Worm (Caenorhabditis elegans) whole organism, young adult: ENCODE data around the gene syx-16.

Source experiments
- D2030.7 ChIP-seq: fragments of 200-800 bp; sonication (Bioruptor generic); IDR thresholded peaks from 2 replicates; pipeline ENCODE4 v1.3.6; 2022; ENCODE audit warnings: missing genetic modification reagents, missing genetic modification characterization, missing compliant biosample characterization
- F22D6.2 ChIP-seq: sonication (generic microtip); optimal IDR thresholded peaks from 2 replicates; lab custom pipeline; 2016; ENCODE audit warnings: mild to moderate bottlenecking, missing genetic modification characterization, missing compliant biosample characterization
- F23B12.7 ChIP-seq: sonication (generic microtip); optimal IDR thresholded peaks from 2 replicates; lab custom pipeline; 2017; ENCODE audit warnings: missing genetic modification characterization, mild to moderate bottlenecking, missing compliant biosample characterization, antibody characterized with exemption, moderate library complexity; ENCODE audit not compliant: insufficient read depth
- F37B4.10 ChIP-seq: fragments of 200-800 bp; sonication (Bioruptor generic); IDR thresholded peaks from 2 replicates; pipeline ENCODE4 v1.3.6; 2022; ENCODE audit warnings: missing genetic modification characterization, missing compliant biosample characterization
- F39B2.1 ChIP-seq: fragments of 200-800 bp; sonication (Bioruptor generic); IDR thresholded peaks from 2 replicates; pipeline ENCODE4 v1.3.6; 2022; ENCODE audit warnings: missing genetic modification reagents, missing genetic modification characterization, missing compliant biosample characterization
- F52B5.7 ChIP-seq: sonication (generic microtip); optimal IDR thresholded peaks from 2 replicates; lab custom pipeline; 2016; ENCODE audit warnings: mild to moderate bottlenecking, missing genetic modification characterization, missing compliant biosample characterization
- F57C9.4 ChIP-seq: sonication (generic microtip); optimal IDR thresholded peaks from 2 replicates; lab custom pipeline; 2017; ENCODE audit warnings: mild to moderate bottlenecking, missing genetic modification characterization, missing compliant biosample characterization
- T07F8.4 ChIP-seq: sonication (generic microtip); optimal IDR thresholded peaks from 2 replicates; lab custom pipeline; 2016; ENCODE audit warnings: mild to moderate bottlenecking, missing genetic modification characterization, moderate library complexity, missing compliant biosample characterization
- Y53G8AR.9 ChIP-seq: fragments of 200-800 bp; sonication (Bioruptor generic); conservative IDR thresholded peaks from 2 replicates; pipeline ENCODE4 v1.3.6; 2022; ENCODE audit warnings: missing genetic modification reagents, missing genetic modification characterization, missing compliant biosample characterization
- Y56A3A.18 ChIP-seq: fragments of 200-800 bp; sonication (Bioruptor generic); IDR thresholded peaks from 2 replicates; pipeline ENCODE4 v1.3.6; 2022; ENCODE audit warnings: missing genetic modification reagents, missing genetic modification characterization, missing compliant biosample characterization
- ZK185.1 ChIP-seq: sonication (generic microtip); optimal IDR thresholded peaks from 2 replicates; lab custom pipeline; 2016; ENCODE audit warnings: mild to moderate bottlenecking, missing genetic modification characterization, missing compliant biosample characterization; ENCODE audit not compliant: poor library complexity, severe bottlenecking
- bed-2 ChIP-seq: fragments of 200-800 bp; sonication (Bioruptor generic); IDR thresholded peaks from 2 replicates; pipeline ENCODE4 v1.3.6; 2022; ENCODE audit warnings: missing genetic modification reagents, missing genetic modification characterization, missing compliant biosample characterization
- cebp-2 ChIP-seq: fragments of 200-800 bp; sonication (Bioruptor generic); IDR thresholded peaks from 2 replicates; pipeline ENCODE4 v1.3.6; 2022; ENCODE audit warnings: missing genetic modification characterization, missing compliant biosample characterization
- ceh-100 ChIP-seq: fragments of 200-800 bp; sonication (Bioruptor generic); IDR thresholded peaks from 2 replicates; pipeline ENCODE4 v1.3.6; 2022; ENCODE audit warnings: missing genetic modification reagents, missing genetic modification characterization, missing compliant biosample characterization
- ceh-27 ChIP-seq: fragments of 200-800 bp; sonication (Bioruptor generic); optimal IDR thresholded peaks from 2 replicates; lab custom pipeline; 2018; ENCODE audit warnings: mild to moderate bottlenecking, missing genetic modification characterization, moderate library complexity, missing compliant biosample characterization
- ceh-58 ChIP-seq: fragments of 200-800 bp; sonication (Bioruptor generic); IDR thresholded peaks from 2 replicates; pipeline ENCODE4 v1.3.6; 2022; ENCODE audit warnings: missing genetic modification characterization, missing compliant biosample characterization
- ceh-79 ChIP-seq: sonication (generic microtip); optimal IDR thresholded peaks from 2 replicates; lab custom pipeline; 2017; ENCODE audit warnings: mild to moderate bottlenecking, missing genetic modification characterization, missing compliant biosample characterization
- dpff-1 ChIP-seq: sonication (generic microtip); optimal IDR thresholded peaks from 2 replicates; lab custom pipeline; 2017; ENCODE audit warnings: mild to moderate bottlenecking, missing genetic modification characterization, missing compliant biosample characterization
- egl-44 ChIP-seq: fragments of 200-800 bp; sonication (Bioruptor generic); IDR thresholded peaks from 2 replicates; pipeline ENCODE4 v1.3.6; 2022; ENCODE audit warnings: missing genetic modification reagents, missing genetic modification characterization, missing compliant biosample characterization
- hlh-12 ChIP-seq: sonication (generic microtip); optimal IDR thresholded peaks from 2 replicates; lab custom pipeline; 2016; ENCODE audit warnings: missing genetic modification characterization, missing compliant biosample characterization
- hmg-20 ChIP-seq: fragments of 200-800 bp; sonication (Bioruptor generic); IDR thresholded peaks from 2 replicates; pipeline ENCODE4 v1.3.6; 2022; ENCODE audit warnings: missing genetic modification reagents, missing genetic modification characterization, missing compliant biosample characterization
- hrde-1 ChIP-seq: sonication (generic microtip); optimal IDR thresholded peaks from 2 replicates; lab custom pipeline; 2016; ENCODE audit warnings: missing genetic modification characterization, mild to moderate bottlenecking, missing compliant biosample characterization, moderate library complexity, missing genotype, missing genetic modification reagents, borderline replicate concordance
- madf-3 ChIP-seq: fragments of 200-800 bp; sonication (Bioruptor generic); IDR thresholded peaks from 2 replicates; pipeline ENCODE4 v1.3.6; 2022; ENCODE audit warnings: missing genetic modification reagents, missing genetic modification characterization, missing compliant biosample characterization
- mcd-1 ChIP-seq: fragments of 200-800 bp; sonication (Bioruptor generic); IDR thresholded peaks from 2 replicates; pipeline ENCODE4 v1.3.6; 2022; ENCODE audit warnings: missing genetic modification reagents, missing genetic modification characterization, missing compliant biosample characterization
- mxl-1 ChIP-seq: sonication (generic microtip); optimal IDR thresholded peaks from 2 replicates; lab custom pipeline; 2016; ENCODE audit warnings: missing genetic modification characterization, missing compliant biosample characterization
- nfya-2 ChIP-seq: fragments of 200-800 bp; sonication (Bioruptor generic); IDR thresholded peaks from 2 replicates; pipeline ENCODE4 v1.3.6; 2022; ENCODE audit warnings: missing genetic modification reagents, missing genetic modification characterization, missing compliant biosample characterization
- nhr-179 ChIP-seq: sonication (generic microtip); optimal IDR thresholded peaks from 2 replicates; lab custom pipeline; 2016; ENCODE audit warnings: mild to moderate bottlenecking, missing genetic modification characterization, missing compliant biosample characterization
- nhr-90 ChIP-seq: sonication (generic microtip); optimal IDR thresholded peaks from 2 replicates; lab custom pipeline; 2016; ENCODE audit warnings: missing genotype, mild to moderate bottlenecking, missing genetic modification characterization, missing compliant biosample characterization
- pbrm-1 ChIP-seq: fragments of 200-800 bp; sonication (Bioruptor generic); IDR thresholded peaks from 2 replicates; pipeline ENCODE4 v1.3.6; 2022; ENCODE audit warnings: missing genetic modification reagents, missing genetic modification characterization, missing compliant biosample characterization
- rcor-1 ChIP-seq: fragments of 200-800 bp; sonication (Bioruptor generic); IDR thresholded peaks from 2 replicates; pipeline ENCODE4 v1.3.6; 2022; ENCODE audit warnings: missing genetic modification reagents, missing genetic modification characterization, missing compliant biosample characterization
- snpc-1.1 ChIP-seq: sonication (generic microtip); optimal IDR thresholded peaks from 2 replicates; lab custom pipeline; 2017; ENCODE audit warnings: missing genetic modification characterization, mild to moderate bottlenecking, missing compliant biosample characterization, antibody characterized with exemption, moderate library complexity, missing genotype, missing genetic modification reagents; ENCODE audit not compliant: insufficient read depth
- somi-1 ChIP-seq: fragments of 200-800 bp; sonication (Bioruptor generic); optimal IDR thresholded peaks from 2 replicates; lab custom pipeline; 2018; ENCODE audit warnings: mild to moderate bottlenecking, missing genetic modification characterization, missing compliant biosample characterization
- sptf-2 ChIP-seq: fragments of 200-800 bp; sonication (Bioruptor generic); optimal IDR thresholded peaks from 2 replicates; lab custom pipeline; 2018; ENCODE audit warnings: mild to moderate bottlenecking, missing genetic modification characterization, missing compliant biosample characterization
- tbx-9 ChIP-seq: sonication (generic microtip); optimal IDR thresholded peaks from 2 replicates; lab custom pipeline; 2016; ENCODE audit warnings: borderline replicate concordance, missing genetic modification characterization, inconsistent platforms, missing compliant biosample characterization
- unc-130 ChIP-seq: sonication (generic microtip); optimal IDR thresholded peaks from 2 replicates; lab custom pipeline; 2016; ENCODE audit warnings: missing genetic modification reagents, missing genetic modification characterization, missing compliant biosample characterization
- unc-62 ChIP-seq: fragments of 150-350 bp; optimal IDR thresholded peaks from 2 replicates; lab custom pipeline; 2014; ENCODE audit warnings: missing biosample characterization, missing genetic modification reagents, missing genetic modification characterization

Gene syx-16

DNA sequence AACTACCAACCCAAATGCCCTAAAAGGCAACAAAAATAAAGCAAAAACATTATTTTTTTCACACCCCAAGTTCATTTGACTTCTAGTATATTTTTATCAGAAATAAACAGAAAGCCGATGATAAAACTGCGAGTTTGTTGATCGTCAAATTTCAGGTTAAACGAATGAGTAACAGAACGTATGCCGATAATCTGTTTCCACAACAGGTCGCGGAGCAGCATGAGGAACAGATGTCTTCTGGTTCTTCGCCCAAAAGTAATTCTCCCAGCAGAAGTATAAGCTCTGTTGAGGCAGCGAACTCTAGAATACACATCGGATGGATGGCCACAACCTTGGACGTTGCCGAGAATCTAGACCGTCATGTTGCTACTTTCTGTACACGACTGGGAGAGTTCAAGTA lies 21.5 kb upstream of the syx-16 start, which contains the start of gene prmt-5 (continued):
- TF ChIP-seq somi-1: peak; percentile 20
- peak; percentile 96 for TF ChIP-seq F57C9.4 (tag; lab: Kevin White, UChicago)
- peak; percentile 84 for TF ChIP-seq hrde-1 (tag; lab: Kevin White, UChicago)
- peak; percentile 68; the same call in 1 of the 2 replicates for TF ChIP-seq pbrm-1 (GFP tag; lab: Robert Waterston, UW)
- peak; percentile 90 for TF ChIP-seq ceh-79
- peak; percentile 12 for TF ChIP-seq ceh-27 (GFP tag; lab: Kevin White, UChicago)
- TF ChIP-seq hmg-20: peak; percentile 70
- TF ChIP-seq F23B12.7 (tag; lab: Kevin White, UChicago): no peak
- TF ChIP-seq sptf-2 (GFP tag; lab: Kevin White, UChicago): no peak
- TF ChIP-seq F52B5.7 (tag; lab: Kevin White, UChicago): peak; percentile 97
- TF ChIP-seq unc-130 (GFP tag; lab: Kevin White, UChicago): peak; percentile 67
- TF ChIP-seq snpc-1.1: peak; percentile 29
- TF ChIP-seq F37B4.10 (GFP tag; lab: Robert Waterston, UW): no peak
- peak; percentile 37; the same call in 1 of the 2 replicates for TF ChIP-seq nfya-2
- peak; percentile 85 for TF ChIP-seq Y56A3A.18
- TF ChIP-seq egl-44 (GFP tag; lab: Robert Waterston, UW): no peak
- peak; percentile 64 for TF ChIP-seq mcd-1 (GFP tag; lab: Robert Waterston, UW)
- TF ChIP-seq ceh-100 (GFP tag; lab: Robert Waterston, UW): peak; percentile 56
- peak; percentile 47 for TF ChIP-seq D2030.7 (GFP tag; lab: Robert Waterston, UW)
- peak; percentile 95 for TF ChIP-seq dpff-1
- no peak for TF ChIP-seq hlh-12 (tag; lab: Kevin White, UChicago)
- TF ChIP-seq cebp-2 (GFP tag; lab: Robert Waterston, UW): peak; percentile 72; the same call in 1 of the 2 replicates
- TF ChIP-seq tbx-9 (tag; lab: Kevin White, UChicago): peak; percentile 26
- peak; percentile 52; the same call in 1 of the 2 replicates for TF ChIP-seq rcor-1 (GFP tag; lab: Robert Waterston, UW)
- TF ChIP-seq F39B2.1 (GFP tag; lab: Robert Waterston, UW): peak; percentile 64; the same call in 1 of the 2 replicates

DNA sequence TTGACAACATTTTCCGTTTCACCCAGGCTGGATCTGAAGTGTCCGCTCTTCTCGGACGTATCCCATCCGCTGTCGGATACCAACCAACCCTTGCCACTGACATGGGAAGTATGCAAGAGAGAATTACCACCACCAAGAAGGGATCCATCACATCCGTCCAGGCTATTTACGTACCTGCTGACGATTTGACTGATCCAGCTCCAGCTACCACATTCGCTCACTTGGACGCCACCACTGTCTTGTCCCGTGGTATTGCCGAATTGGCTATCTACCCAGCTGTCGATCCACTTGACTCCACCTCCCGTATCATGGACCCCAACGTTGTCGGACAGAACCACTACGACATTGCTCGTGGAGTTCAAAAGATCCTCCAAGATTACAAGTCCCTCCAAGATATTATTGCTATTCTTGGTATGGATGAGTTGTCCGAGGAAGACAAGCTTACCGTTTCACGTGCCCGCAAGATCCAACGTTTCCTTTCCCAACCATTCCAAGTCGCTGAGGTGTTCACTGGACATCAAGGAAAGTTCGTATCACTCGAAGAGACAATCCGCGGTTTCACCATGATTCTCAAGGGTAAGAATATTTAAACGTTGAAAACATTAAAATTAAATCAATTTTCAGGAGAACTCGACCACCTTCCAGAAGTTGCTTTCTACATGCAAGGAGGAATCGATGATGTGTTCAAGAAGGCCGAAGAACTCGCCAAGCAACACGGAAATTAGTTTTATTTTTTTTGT lies 20.8 kb upstream of the syx-16 start:
- peak; percentile 4 for TF ChIP-seq ZK185.1 (tag; lab: Kevin White, UChicago)
- 0 out of 2 replicates have a peak, but pooled peaks have one; percentile 60 for TF ChIP-seq ceh-58 (GFP tag; lab: Robert Waterston, UW)
- no peak for TF ChIP-seq rcor-1 (GFP tag; lab: Robert Waterston, UW)
- TF ChIP-seq madf-3 (GFP tag; lab: Robert Waterston, UW): 0 out of 2 replicates have a peak, but pooled peaks have one; percentile 28
- no peak for TF ChIP-seq T07F8.4 (tag; lab: Kevin White, UChicago)
- 0 out of 2 replicates have a peak, but pooled peaks have one; percentile 27 for TF ChIP-seq F37B4.10 (GFP tag; lab: Robert Waterston, UW)
- peak; percentile 34; the same call in 1 of the 2 replicates for TF ChIP-seq Y53G8AR.9 (GFP tag; lab: Robert Waterston, UW)
- no peak for TF ChIP-seq mxl-1

DNA sequence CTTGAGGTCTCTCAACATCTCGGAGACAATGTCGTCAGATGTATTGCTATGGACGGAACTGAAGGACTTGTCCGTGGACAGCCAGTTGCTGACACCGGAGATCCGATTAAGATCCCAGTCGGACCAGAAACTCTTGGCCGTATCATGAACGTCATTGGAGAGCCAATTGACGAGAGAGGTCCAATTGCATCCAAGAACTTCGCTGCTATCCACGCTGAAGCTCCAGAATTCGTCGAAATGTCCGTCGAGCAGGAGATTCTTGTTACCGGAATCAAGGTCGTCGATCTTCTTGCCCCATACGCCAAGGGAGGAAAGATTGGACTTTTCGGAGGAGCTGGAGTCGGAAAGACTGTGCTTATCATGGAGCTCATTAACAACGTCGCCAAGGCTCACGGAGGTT lies 19.9 kb upstream of the syx-16 start:
- TF ChIP-seq unc-62 (GFP tag; lab: Kevin White, UChicago) (no peak), D2030.7 (GFP tag; lab: Robert Waterston, UW) (no peak), bed-2 (no peak), nhr-90 (tag; lab: Kevin White, UChicago) (no peak), nhr-179 (tag; lab: Kevin White, UChicago) (no peak), F22D6.2 (tag; lab: Kevin White, UChicago) (no peak)
